Worm (Caenorhabditis elegans) whole organism, young adult: ENCODE measurements around the gene T15H9.5.

Experiments
- B0336.3 ChIP-seq: fragments of 200-800 bp; sonication (Bioruptor generic); IDR thresholded peaks from 2 replicates; pipeline ENCODE4 v1.3.6; 2022; ENCODE audit warnings: missing genetic modification characterization, missing compliant biosample characterization
- F23B12.7 ChIP-seq: sonication (generic microtip); optimal IDR thresholded peaks from 2 replicates; lab custom pipeline; 2017; ENCODE audit warnings: missing genetic modification characterization, mild to moderate bottlenecking, missing compliant biosample characterization, antibody characterized with exemption, moderate library complexity; ENCODE audit not compliant: insufficient read depth
- F57A8.1 ChIP-seq: fragments of 200-800 bp; sonication (Bioruptor generic); optimal IDR thresholded peaks from 2 replicates; lab custom pipeline; 2018; ENCODE audit warnings: mild to moderate bottlenecking, missing genetic modification characterization, moderate library complexity, missing compliant biosample characterization
- T07F8.4 ChIP-seq: sonication (generic microtip); optimal IDR thresholded peaks from 2 replicates; lab custom pipeline; 2016; ENCODE audit warnings: mild to moderate bottlenecking, missing genetic modification characterization, moderate library complexity, missing compliant biosample characterization
- T26A5.8 ChIP-seq: sonication (generic microtip); optimal IDR thresholded peaks from 2 replicates; lab custom pipeline; 2016; ENCODE audit warnings: missing genetic modification characterization, missing compliant biosample characterization
- Y53F4B.3 ChIP-seq: fragments of 200-800 bp; sonication (Bioruptor generic); IDR thresholded peaks from 2 replicates; pipeline ENCODE4 v1.3.6; 2022; ENCODE audit warnings: missing genetic modification reagents, missing genetic modification characterization, missing compliant biosample characterization
- Y53G8AR.9 ChIP-seq: fragments of 200-800 bp; sonication (Bioruptor generic); conservative IDR thresholded peaks from 2 replicates; pipeline ENCODE4 v1.3.6; 2022; ENCODE audit warnings: missing genetic modification reagents, missing genetic modification characterization, missing compliant biosample characterization
- Y56A3A.18 ChIP-seq: fragments of 200-800 bp; sonication (Bioruptor generic); IDR thresholded peaks from 2 replicates; pipeline ENCODE4 v1.3.6; 2022; ENCODE audit warnings: missing genetic modification reagents, missing genetic modification characterization, missing compliant biosample characterization
- Y67H2A.10 ChIP-seq: fragments of 200-800 bp; sonication (Bioruptor generic); conservative IDR thresholded peaks from 2 replicates; pipeline ENCODE4 v1.3.6; 2022; ENCODE audit warnings: missing genetic modification reagents, missing genetic modification characterization, missing compliant biosample characterization
- ama-1 ChIP-seq, 3 experiments: fragments of 150-350 bp in 1 of 3; sonication (generic microtip) in 2 of 3; optimal IDR thresholded peaks; 2 replicates each; lab custom pipeline; 2014 to 2018; ENCODE audit warnings: missing biosample characterization in 2 of 3, missing genetic modification characterization in 2 of 3, missing genetic modification reagents in 2 of 3
- atf-7 ChIP-seq: sonication (generic microtip); optimal IDR thresholded peaks from 2 replicates; lab custom pipeline; 2017; ENCODE audit warnings: mild to moderate bottlenecking, missing genetic modification characterization, missing compliant biosample characterization
- athp-1 ChIP-seq: sonication (generic microtip); optimal IDR thresholded peaks from 2 replicates; lab custom pipeline; 2017; ENCODE audit warnings: mild to moderate bottlenecking, missing genetic modification characterization, missing compliant biosample characterization
- attf-3 ChIP-seq: fragments of 200-800 bp; sonication (Bioruptor generic); conservative IDR thresholded peaks from 2 replicates; pipeline ENCODE4 v1.3.6; 2022; ENCODE audit warnings: missing genetic modification reagents, missing genetic modification characterization, missing compliant biosample characterization
- ccch-3 ChIP-seq: fragments of 200-800 bp; sonication (Bioruptor generic); optimal IDR thresholded peaks from 2 replicates; lab custom pipeline; 2018; ENCODE audit warnings: mild to moderate bottlenecking, missing genetic modification characterization, missing compliant biosample characterization
- ceh-27 ChIP-seq: fragments of 200-800 bp; sonication (Bioruptor generic); optimal IDR thresholded peaks from 2 replicates; lab custom pipeline; 2018; ENCODE audit warnings: mild to moderate bottlenecking, missing genetic modification characterization, moderate library complexity, missing compliant biosample characterization
- ceh-40 ChIP-seq: fragments of 200-800 bp; sonication (Bioruptor generic); IDR thresholded peaks from 2 replicates; pipeline ENCODE4 v1.3.6; 2022; ENCODE audit warnings: missing genetic modification characterization, missing compliant biosample characterization
- ceh-58 ChIP-seq: fragments of 200-800 bp; sonication (Bioruptor generic); IDR thresholded peaks from 2 replicates; pipeline ENCODE4 v1.3.6; 2022; ENCODE audit warnings: missing genetic modification characterization, missing compliant biosample characterization
- dox-1 ChIP-seq: fragments of 200-800 bp; sonication (Bioruptor generic); IDR thresholded peaks from 2 replicates; pipeline ENCODE4 v1.3.6; 2022; ENCODE audit warnings: missing genetic modification reagents, missing genetic modification characterization, missing compliant biosample characterization
- ekl-4 ChIP-seq: fragments of 200-800 bp; sonication (Bioruptor generic); IDR thresholded peaks from 2 replicates; pipeline ENCODE4 v1.3.6; 2022; ENCODE audit warnings: missing genetic modification reagents, missing genetic modification characterization, missing compliant biosample characterization
- fkh-3 ChIP-seq: sonication (generic microtip); optimal IDR thresholded peaks from 2 replicates; lab custom pipeline; 2016; ENCODE audit warnings: mild to moderate bottlenecking, missing genetic modification characterization, missing compliant biosample characterization
- gei-17 ChIP-seq: fragments of 200-800 bp; sonication (Bioruptor generic); optimal IDR thresholded peaks from 2 replicates; lab custom pipeline; 2018; ENCODE audit warnings: mild to moderate bottlenecking, missing genetic modification characterization, missing compliant biosample characterization
- him-1 ChIP-seq: sonication (generic microtip); optimal IDR thresholded peaks from 2 replicates; lab custom pipeline; 2016; ENCODE audit warnings: missing genotype, missing genetic modification reagents, missing genetic modification characterization, missing compliant biosample characterization
- hlh-26 ChIP-seq: fragments of 200-800 bp; sonication (Bioruptor generic); conservative IDR thresholded peaks from 2 replicates; pipeline ENCODE4 v1.3.6; 2022; ENCODE audit warnings: missing genetic modification reagents, missing genetic modification characterization, missing compliant biosample characterization
- hsf-1 ChIP-seq: fragments of 200-800 bp; sonication (Bioruptor generic); IDR thresholded peaks from 2 replicates; pipeline ENCODE4 v1.3.6; 2022; ENCODE audit warnings: missing genetic modification reagents, missing genetic modification characterization, missing compliant biosample characterization
- let-607 ChIP-seq, 2 experiments: fragments of 200-800 bp in 1 of 2; sonication (Bioruptor generic) in 1 of 2; sonication (generic microtip) in 1 of 2; optimal IDR thresholded peaks; 2 replicates each; lab custom pipeline; 2016 to 2018; ENCODE audit warnings: mild to moderate bottlenecking in 2 of 2, missing compliant biosample characterization in 2 of 2, missing genetic modification characterization in 2 of 2, moderate library complexity in 2 of 2, missing genotype in 1 of 2
- lin-35 ChIP-seq, 3 experiments: fragments of 150-350 bp in 2 of 3; sonication (generic microtip) in 1 of 3; optimal IDR thresholded peaks; 2 replicates each; lab custom pipeline; 2014 to 2018; ENCODE audit warnings: missing biosample characterization in 3 of 3, missing genetic modification characterization in 3 of 3, missing genetic modification reagents in 3 of 3
- lsl-1 ChIP-seq: fragments of 200-800 bp; sonication (Bioruptor generic); optimal IDR thresholded peaks from 2 replicates; lab custom pipeline; 2018; ENCODE audit warnings: mild to moderate bottlenecking, missing genetic modification characterization, moderate library complexity, missing compliant biosample characterization
- mel-28 ChIP-seq: sonication (generic microtip); optimal IDR thresholded peaks from 2 replicates; lab custom pipeline; 2016; ENCODE audit warnings: borderline replicate concordance, mild to moderate bottlenecking, missing genetic modification characterization, missing compliant biosample characterization
- mes-4 ChIP-seq: sonication (generic microtip); optimal IDR thresholded peaks from 2 replicates; lab custom pipeline; 2016; ENCODE audit warnings: missing genotype, missing genetic modification characterization, missing compliant biosample characterization
- nfya-1 ChIP-seq: sonication (generic microtip); optimal IDR thresholded peaks from 2 replicates; lab custom pipeline; 2017; ENCODE audit warnings: antibody characterized with exemption, missing compliant biosample characterization, missing genetic modification characterization, borderline replicate concordance; ENCODE audit not compliant: insufficient read depth
- nfya-2 ChIP-seq: fragments of 200-800 bp; sonication (Bioruptor generic); IDR thresholded peaks from 2 replicates; pipeline ENCODE4 v1.3.6; 2022; ENCODE audit warnings: missing genetic modification reagents, missing genetic modification characterization, missing compliant biosample characterization
- nhr-120 ChIP-seq: fragments of 200-800 bp; sonication (Bioruptor generic); IDR thresholded peaks from 2 replicates; pipeline ENCODE4 v1.3.6; 2022; ENCODE audit warnings: missing genetic modification characterization, missing compliant biosample characterization
- nhr-80 ChIP-seq: sonication (generic microtip); optimal IDR thresholded peaks from 2 replicates; lab custom pipeline; 2016; ENCODE audit warnings: missing genetic modification characterization, missing compliant biosample characterization
- pbrm-1 ChIP-seq: fragments of 200-800 bp; sonication (Bioruptor generic); IDR thresholded peaks from 2 replicates; pipeline ENCODE4 v1.3.6; 2022; ENCODE audit warnings: missing genetic modification reagents, missing genetic modification characterization, missing compliant biosample characterization
- rec-8 ChIP-seq, 2 experiments: sonication (generic microtip); optimal IDR thresholded peaks; 2 replicates each; lab custom pipeline; 2016; ENCODE audit warnings: mild to moderate bottlenecking in 2 of 2, missing genetic modification characterization in 2 of 2, missing genetic modification reagents in 2 of 2, missing genotype in 2 of 2, missing biosample characterization in 1 of 2, missing compliant biosample characterization in 1 of 2, moderate library complexity in 1 of 2
- repo-1 ChIP-seq: sonication (generic microtip); optimal IDR thresholded peaks from 2 replicates; lab custom pipeline; 2017; ENCODE audit warnings: mild to moderate bottlenecking, missing genetic modification characterization, missing compliant biosample characterization
- sdz-38 ChIP-seq: sonication (generic microtip); optimal IDR thresholded peaks from 2 replicates; lab custom pipeline; 2016; ENCODE audit warnings: missing genotype, missing genetic modification characterization, missing compliant biosample characterization
- sea-2 ChIP-seq: fragments of 200-800 bp; sonication (Bioruptor generic); IDR thresholded peaks from 2 replicates; pipeline ENCODE4 v1.3.6; 2022; ENCODE audit warnings: missing genetic modification characterization, missing compliant biosample characterization
- snpc-1.1 ChIP-seq: sonication (generic microtip); optimal IDR thresholded peaks from 2 replicates; lab custom pipeline; 2017; ENCODE audit warnings: missing genetic modification characterization, mild to moderate bottlenecking, missing compliant biosample characterization, antibody characterized with exemption, moderate library complexity, missing genotype, missing genetic modification reagents; ENCODE audit not compliant: insufficient read depth
- snpc-3.4 ChIP-seq: sonication (generic microtip); optimal IDR thresholded peaks from 2 replicates; lab custom pipeline; 2017; ENCODE audit warnings: missing genetic modification characterization, mild to moderate bottlenecking, missing compliant biosample characterization, antibody characterized with exemption, moderate library complexity, missing genotype, missing genetic modification reagents
- sptf-2 ChIP-seq: fragments of 200-800 bp; sonication (Bioruptor generic); optimal IDR thresholded peaks from 2 replicates; lab custom pipeline; 2018; ENCODE audit warnings: mild to moderate bottlenecking, missing genetic modification characterization, missing compliant biosample characterization
- tlf-1 ChIP-seq: fragments of 200-800 bp; sonication (Bioruptor generic); optimal IDR thresholded peaks from 2 replicates; lab custom pipeline; 2018; ENCODE audit warnings: mild to moderate bottlenecking, missing genetic modification characterization, missing compliant biosample characterization
- unc-62 ChIP-seq: fragments of 150-350 bp; optimal IDR thresholded peaks from 2 replicates; lab custom pipeline; 2014; ENCODE audit warnings: missing biosample characterization, missing genetic modification reagents, missing genetic modification characterization
- ztf-22 ChIP-seq: fragments of 200-800 bp; sonication (Bioruptor generic); optimal IDR thresholded peaks from 2 replicates; lab custom pipeline; 2018; ENCODE audit warnings: mild to moderate bottlenecking, missing genetic modification characterization, moderate library complexity, missing compliant biosample characterization
- ztf-3 ChIP-seq: fragments of 200-800 bp; sonication (Bioruptor generic); optimal IDR thresholded peaks from 2 replicates; lab custom pipeline; 2018; ENCODE audit warnings: mild to moderate bottlenecking, missing genetic modification characterization, missing compliant biosample characterization

The T15H9.5 gene

ce11 chrII:9573412-9573811 is 37.8 kb downstream of the T15H9.5 start:
- TF ChIP-seq tlf-1 (GFP tag; lab: Kevin White, UChicago) = no peak
- no peak for TF ChIP-seq Y67H2A.10 (GFP tag; lab: Robert Waterston, UW)
- TF ChIP-seq ceh-40 (GFP tag; lab: Robert Waterston, UW) = no peak
- TF ChIP-seq ama-1 (optimal IDR thresholded peaks at IDR 0.05; lab: Kevin White, UChicago) = no peak
- TF ChIP-seq ama-1 (GFP tag; optimal IDR thresholded peaks at IDR 0.05; lab: Kevin White, UChicago) = no peak
- TF ChIP-seq ztf-3 (GFP tag; lab: Kevin White, UChicago) = no peak
- no peak for TF ChIP-seq repo-1 (tag; lab: Kevin White, UChicago)
- no peak for TF ChIP-seq rec-8 (tag; optimal IDR thresholded peaks at IDR 0.05; lab: Kevin White, UChicago)
- no peak for TF ChIP-seq gei-17 (GFP tag; lab: Kevin White, UChicago)
- TF ChIP-seq hsf-1 = no peak
- no peak for TF ChIP-seq dox-1 (GFP tag; lab: Robert Waterston, UW)

DNA sequence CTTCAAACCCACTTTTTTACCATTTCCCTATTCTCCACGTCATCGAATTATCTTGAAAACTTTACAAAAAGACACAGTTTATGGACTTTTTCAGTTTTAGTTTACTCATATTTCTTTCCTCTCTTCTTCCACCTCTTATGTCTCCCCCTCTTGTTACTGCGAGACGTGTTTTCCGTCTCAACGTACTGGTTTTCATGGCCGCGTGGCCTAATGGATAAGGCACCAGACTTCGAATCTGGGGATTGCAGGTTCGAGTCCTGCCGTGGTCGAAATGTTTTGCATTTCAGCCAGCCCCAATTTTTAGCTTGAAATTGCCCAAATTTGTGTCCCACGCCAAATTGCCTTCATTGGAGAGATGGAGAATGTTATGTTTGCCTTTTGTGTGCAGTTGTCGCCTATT is 45.2 kb downstream of the T15H9.5 start:
- TF ChIP-seq nfya-2 (GFP tag; lab: Robert Waterston, UW) = no peak
- TF ChIP-seq hlh-26 (GFP tag; lab: Robert Waterston, UW) = no peak
- TF ChIP-seq Y53G8AR.9 (GFP tag; lab: Robert Waterston, UW) = peak; percentile 65; the same call in 1 of the 2 replicates
- TF ChIP-seq sea-2 (GFP tag; lab: Robert Waterston, UW) = no peak
- TF ChIP-seq sptf-2 (GFP tag; lab: Kevin White, UChicago) = peak; percentile 12
- peak; percentile 6 for TF ChIP-seq tlf-1 (GFP tag; lab: Kevin White, UChicago)
- TF ChIP-seq snpc-3.4 = peak; percentile 88
- peak; percentile 62 for TF ChIP-seq T26A5.8 (tag; lab: Kevin White, UChicago)
- peak; percentile 54 for TF ChIP-seq atf-7 (tag; lab: Kevin White, UChicago)
- TF ChIP-seq mes-4 (tag; lab: Kevin White, UChicago) = peak; percentile 58
- TF ChIP-seq ccch-3 (GFP tag; lab: Kevin White, UChicago) = no peak
- no peak for TF ChIP-seq ceh-40 (GFP tag; lab: Robert Waterston, UW)
- peak; percentile 53 for TF ChIP-seq T07F8.4
- peak; percentile 7 for TF ChIP-seq fkh-3
- TF ChIP-seq F57A8.1 (GFP tag; lab: Kevin White, UChicago) = peak; percentile 90
- peak; percentile 77 for TF ChIP-seq pbrm-1 (GFP tag; lab: Robert Waterston, UW)
- TF ChIP-seq snpc-1.1 (tag; lab: Kevin White, UChicago) = no peak
- no peak for TF ChIP-seq Y53F4B.3
- TF ChIP-seq rec-8 (tag; optimal IDR thresholded peaks at IDR 0.05; lab: Kevin White, UChicago) = peak; percentile 64 to 90
- TF ChIP-seq unc-62 = no peak
- peak; percentile 21 for TF ChIP-seq mel-28 (tag; lab: Kevin White, UChicago)
- TF ChIP-seq sdz-38 (tag; lab: Kevin White, UChicago) = no peak
- TF ChIP-seq dox-1 (GFP tag; lab: Robert Waterston, UW) = peak; percentile 83
- no peak for TF ChIP-seq nfya-1 (tag; lab: Kevin White, UChicago)
- TF ChIP-seq lsl-1 (GFP tag; lab: Kevin White, UChicago) = peak; percentile 53
- 0 out of 2 replicates have a peak, but pooled peaks have one; percentile 81 for TF ChIP-seq nhr-120
- TF ChIP-seq ekl-4 (GFP tag; lab: Robert Waterston, UW) = 0 out of 2 replicates have a peak, but pooled peaks have one; percentile 62
- TF ChIP-seq attf-3 (GFP tag; lab: Robert Waterston, UW) = peak; percentile 72
- peak; percentile 84 for TF ChIP-seq F23B12.7 (tag; lab: Kevin White, UChicago)
- TF ChIP-seq ceh-58 (GFP tag; lab: Robert Waterston, UW) = 0 out of 2 replicates have a peak, but pooled peaks have one; percentile 67
- peak in 1 of 3 experiments; percentile 3 for TF ChIP-seq lin-35 (GFP tag; optimal IDR thresholded peaks at IDR 0.05; lab: Kevin White, UChicago)
- TF ChIP-seq Y56A3A.18 (GFP tag; lab: Robert Waterston, UW) = peak; percentile 77; the same call in 1 of the 2 replicates
- TF ChIP-seq him-1 (tag; lab: Kevin White, UChicago) = peak; percentile 98
- peak in 1 of 2 experiments; percentile 48 for TF ChIP-seq let-607 (tag; optimal IDR thresholded peaks at IDR 0.05; lab: Kevin White, UChicago)
- TF ChIP-seq B0336.3 (GFP tag; lab: Robert Waterston, UW) = peak; percentile 50; the same call in 1 of the 2 replicates
- TF ChIP-seq athp-1 (tag; lab: Kevin White, UChicago) = peak; percentile 68
- TF ChIP-seq nhr-80 (tag; lab: Kevin White, UChicago) = peak; percentile 31
- TF ChIP-seq ztf-22 (GFP tag; lab: Kevin White, UChicago) = no peak
- peak; percentile 79 for TF ChIP-seq ceh-27 (GFP tag; lab: Kevin White, UChicago)
